Worm (Caenorhabditis elegans): ENCODE measurements around the gene F49H6.5.

DNA sequence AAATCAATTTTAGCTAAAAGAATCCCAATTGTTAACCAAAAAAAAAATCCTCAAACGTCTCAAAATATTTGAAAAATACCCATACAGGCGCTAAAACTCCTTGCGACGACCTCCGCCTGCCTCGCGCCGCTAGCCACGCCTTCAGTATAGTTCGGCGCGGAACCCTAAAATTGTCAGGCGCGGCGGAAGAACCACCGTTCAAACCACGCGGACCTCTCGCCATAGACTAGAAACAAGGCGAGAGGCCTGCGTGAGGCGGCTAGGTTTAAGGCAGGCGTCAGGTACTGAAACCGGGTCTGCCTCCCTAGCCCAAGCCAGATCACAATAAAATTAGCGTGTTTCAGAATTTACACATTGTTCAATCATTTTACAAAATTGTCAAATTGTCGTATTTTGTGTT is 30.7 kb upstream of the F49H6.5 start:
- no peak for TF ChIP-seq ama-1 (optimal IDR thresholded peaks at IDR 0.05)
- TF ChIP-seq T23F11.4 (GFP tag; optimal IDR thresholded peaks at IDR 0.05), result no peak
- TF ChIP-seq ets-4 (tag; optimal IDR thresholded peaks at IDR 0.05), result no peak
- TF ChIP-seq F13H6.1 (tag; optimal IDR thresholded peaks at IDR 0.05), result no peak
- TF ChIP-seq gmeb-2 (tag; optimal IDR thresholded peaks at IDR 0.05), result no peak
- TF ChIP-seq ceh-18 (tag; optimal IDR thresholded peaks at IDR 0.05), result no peak
